Fruit fly (Drosophila melanogaster) ovary, adult (tissue): ENCODE results near the gene Ppcs.

ENCODE experiments used
- CG17801 ChIP-seq: fragments of 200-800 bp; optimal IDR thresholded peaks from 2 replicates; lab custom pipeline; 2019; ENCODE audit warnings: missing biosample characterization, mild to moderate bottlenecking, missing genetic modification characterization, moderate library complexity; ENCODE audit not compliant: partially characterized antibody

Ppcs gene

dm6 chr3R:19157997-19158396 is 10.3 kb upstream of the Ppcs start:
- peak; percentile 86 for TF ChIP-seq CG17801 (GFP tag; lab: Kevin White, UChicago)

dm6 chr3R:19156670-19157402 is 9.1 kb upstream of the Ppcs start, which contains the start of gene nanos:
Gene nanos (plus strand): TSS chr3R:19157238.
- TF ChIP-seq CG17801 (GFP tag; lab: Kevin White, UChicago), result peak; percentile 38

DNA sequence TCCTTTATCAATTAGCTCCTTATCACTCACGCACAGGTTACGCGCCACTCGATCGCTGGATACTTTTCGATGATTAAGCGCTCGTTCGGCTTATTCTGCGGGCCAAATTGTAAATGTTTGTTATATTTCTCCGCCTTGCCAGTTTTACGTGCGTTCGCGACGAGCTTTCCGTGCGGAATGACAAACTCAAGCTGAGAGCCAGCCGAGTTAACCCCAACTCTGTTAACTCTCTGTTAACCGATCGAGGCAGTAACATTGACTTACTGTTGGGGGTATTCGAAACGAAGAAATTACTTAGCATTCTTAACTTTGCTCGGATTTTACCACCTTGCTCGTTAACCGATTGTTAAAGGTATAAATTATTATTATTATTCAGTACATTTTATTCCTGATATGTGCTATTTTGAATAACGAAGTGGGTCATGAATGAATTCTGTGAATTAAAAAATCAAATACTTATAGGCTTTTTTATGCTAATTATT is 5.8 kb upstream of the Ppcs start, which contains the start of gene CG5835:
TSS of gene CG5835 (minus strand) at position 185 of the 482 bp plus-strand sequence.
- peak; percentile 50 for TF ChIP-seq CG17801 (GFP tag; lab: Kevin White, UChicago)

DNA sequence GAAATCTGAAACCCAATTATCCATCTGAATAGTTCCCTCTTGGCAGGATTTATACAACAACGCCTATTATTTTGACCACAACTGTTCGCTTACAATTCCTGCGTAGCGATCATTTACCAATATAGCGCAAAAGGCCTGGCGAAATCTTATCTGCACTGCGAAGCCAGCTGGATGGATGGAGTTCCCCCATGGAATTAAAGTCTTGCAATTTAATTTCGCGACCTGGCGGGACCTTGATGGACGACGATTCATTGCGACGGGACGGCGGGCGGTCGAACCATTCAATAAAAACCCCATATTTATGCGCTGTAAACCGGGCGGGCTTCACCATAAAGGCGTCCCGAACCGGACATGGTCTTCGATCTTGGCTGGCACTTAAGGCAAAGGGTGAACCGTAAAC is 5.1 kb upstream of the Ppcs start:
- no peak for TF ChIP-seq CG17801 (GFP tag; lab: Kevin White, UChicago)

- TF ChIP-seq CG17801 (GFP tag; lab: Kevin White, UChicago), result no peak
Measured at dm6 chr3R:19151848-19152787, 4.4 kb upstream of the Ppcs start.

DNA sequence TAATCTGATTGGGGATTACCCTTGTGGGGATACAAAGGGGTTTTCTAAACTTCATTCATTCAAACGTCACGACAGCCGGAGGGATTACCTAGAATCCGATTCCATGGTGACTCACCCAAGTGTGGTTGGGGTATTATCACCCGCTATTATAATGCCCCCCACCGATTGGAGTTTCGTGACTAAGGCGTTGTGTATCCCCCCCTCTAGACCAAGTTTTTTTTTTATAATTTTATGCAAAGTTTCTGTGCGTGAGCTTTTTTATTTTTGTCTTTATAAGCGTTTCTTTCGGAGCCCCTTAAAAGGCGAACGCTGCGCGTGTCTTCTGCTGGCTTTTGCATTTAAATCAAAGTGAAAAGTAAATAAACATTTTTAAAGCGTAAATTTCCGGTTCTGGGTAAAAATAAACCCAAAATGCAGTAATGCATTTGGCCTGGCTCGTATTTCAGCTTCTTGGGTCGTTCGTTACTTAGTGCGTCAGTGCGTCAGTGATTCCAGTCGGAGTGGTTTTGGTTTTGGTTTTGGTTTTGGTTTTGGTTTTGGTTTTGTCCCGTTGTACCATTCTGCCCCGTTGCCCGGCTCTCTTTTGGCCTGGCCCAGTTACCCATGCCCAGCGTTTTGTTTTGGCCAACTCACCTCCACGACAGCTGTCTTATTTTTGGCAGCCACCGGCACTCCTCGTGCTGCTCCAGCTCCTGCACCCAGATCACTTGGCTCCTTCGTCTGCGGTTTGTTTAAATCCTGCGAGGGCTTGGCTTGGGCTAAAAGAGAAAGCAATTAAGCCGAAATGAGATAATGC is 3.3 kb upstream of the Ppcs start:
- TF ChIP-seq CG17801 (GFP tag; lab: Kevin White, UChicago), result no peak

- TF ChIP-seq CG17801 (GFP tag; lab: Kevin White, UChicago), result no peak
Measured at dm6 chr3R:19134957-19135356, 12.8 kb downstream of the Ppcs start, which contains the start of gene Cyp12a4. Gene Cyp12a4 (plus strand): TSS chr3R:19135158.

- TF ChIP-seq CG17801 (GFP tag; lab: Kevin White, UChicago), result no peak
Measured at dm6 chr3R:19132146-19132833, 15.4 kb downstream of the Ppcs start, which contains the start of gene Cyp12a5. Gene Cyp12a5 (plus strand): TSS chr3R:19132648.

dm6 chr3R:19118505-19119138 is 29.1 kb downstream of the Ppcs start:
- TF ChIP-seq CG17801 (GFP tag; lab: Kevin White, UChicago), result no peak

DNA sequence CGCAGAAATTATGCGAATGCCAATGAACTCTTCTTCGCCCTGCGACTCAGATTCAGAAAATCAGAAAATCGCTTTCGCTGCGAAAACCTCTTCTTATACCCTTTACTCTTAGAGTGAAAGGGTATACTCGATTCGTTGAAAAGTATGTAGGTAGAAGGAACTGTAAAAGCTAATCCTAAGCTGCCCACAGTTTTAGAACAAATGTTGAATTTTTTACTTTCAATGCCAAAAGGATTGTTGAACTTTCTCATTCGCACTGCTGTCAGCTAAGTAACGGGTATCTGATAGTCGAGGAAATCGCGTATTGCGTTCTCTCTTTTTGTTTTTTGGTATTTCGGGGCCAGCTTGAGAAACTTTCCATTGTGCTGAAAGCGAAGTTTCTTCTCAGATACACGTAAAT is 33.9 kb downstream of the Ppcs start:
- peak; percentile 77 for TF ChIP-seq CG17801 (GFP tag; lab: Kevin White, UChicago)

- no peak for TF ChIP-seq CG17801 (GFP tag; lab: Kevin White, UChicago)
Measured at dm6 chr3R:19112372-19112771, 35.3 kb downstream of the Ppcs start.

DNA sequence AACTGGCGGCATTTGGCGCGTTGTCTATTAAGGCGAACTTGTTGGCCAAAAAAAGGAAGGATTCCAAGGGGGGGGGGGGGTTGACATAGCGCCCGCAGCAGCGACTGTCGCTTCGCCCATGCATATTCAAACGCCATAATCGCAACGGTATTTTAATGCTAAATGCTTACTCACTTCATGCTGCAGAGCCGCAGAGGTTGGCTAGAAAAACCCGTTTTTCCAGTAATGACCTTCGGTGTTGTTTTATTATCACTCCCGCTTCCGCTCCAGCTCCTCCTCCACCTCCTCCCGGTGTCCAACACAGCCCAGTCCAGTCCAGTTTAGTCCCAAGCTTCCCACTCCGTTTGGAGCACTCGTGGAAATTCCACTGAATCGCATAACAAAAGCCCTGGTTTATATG is 36.6 kb downstream of the Ppcs start:
- no peak for TF ChIP-seq CG17801 (GFP tag; lab: Kevin White, UChicago)

DNA sequence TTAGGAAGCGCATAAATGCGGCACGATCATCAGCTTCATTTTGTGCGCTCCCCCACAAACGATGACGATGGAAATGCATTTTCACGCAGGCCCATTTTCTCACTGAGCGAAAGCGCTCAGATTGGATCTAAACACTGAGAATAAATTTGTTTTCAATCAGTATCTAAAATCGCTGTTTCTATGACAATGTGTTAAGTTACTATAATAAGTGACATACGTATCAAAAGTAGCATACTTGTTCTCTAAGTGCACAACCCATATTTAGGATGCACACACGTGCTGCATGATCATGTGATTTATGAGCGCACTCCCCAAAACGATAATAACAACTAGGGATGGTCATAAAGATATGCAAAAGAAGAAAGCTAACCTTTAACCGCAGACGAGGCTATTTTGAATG is 39.6 kb downstream of the Ppcs start:
- TF ChIP-seq CG17801 (GFP tag; lab: Kevin White, UChicago), result no peak
